Worm (Caenorhabditis elegans): ENCODE results near the gene myo-6.

myo-6 gene

ce11 chrIII:13434404-13434803 lies 24.8 kb downstream of the myo-6 start, which contains the start of gene F45G2.7:
Gene F45G2.7 (minus strand): TSS chrIII:13434504.
- TF ChIP-seq ahr-1 (tag; optimal IDR thresholded peaks at IDR 0.05) (no peak), Y22D7AL.16 (tag; optimal IDR thresholded peaks at IDR 0.05) (no peak), mec-3 (tag; optimal IDR thresholded peaks at IDR 0.05; ENCODE audit: borderline replicate concordance) (no peak), unc-42 (tag; optimal IDR thresholded peaks at IDR 0.05) (no peak), lim-6 (tag; optimal IDR thresholded peaks at IDR 0.05) (no peak), K02D7.2 (tag; optimal IDR thresholded peaks at IDR 0.05) (no peak)

- TF ChIP-seq tbx-7 (tag; optimal IDR thresholded peaks at IDR 0.05) (no peak), elt-2 (tag; optimal IDR thresholded peaks at IDR 0.05) (no peak), ceh-30 (tag; optimal IDR thresholded peaks at IDR 0.05) (no peak), ceh-45 (GFP tag; IDR thresholded peaks at IDR 0.05) (no peak), ceh-9 (tag; optimal IDR thresholded peaks at IDR 0.05) (no peak), nhr-232 (tag; optimal IDR thresholded peaks at IDR 0.05) (no peak), Y22D7AL.16 (tag; optimal IDR thresholded peaks at IDR 0.05) (no peak), gmeb-2 (tag; optimal IDR thresholded peaks at IDR 0.05) (no peak), ceh-22 (tag; optimal IDR thresholded peaks at IDR 0.05) (no peak)
Measured at ce11 chrIII:13435570-13435969, 26.0 kb downstream of the myo-6 start, which contains the start of gene F45G2.8. Gene F45G2.8 (minus strand): TSS chrIII:13435670.

ce11 chrIII:13436843-13437242 lies 27.2 kb downstream of the myo-6 start, which contains the start of gene F45G2.9:
Gene F45G2.9 (minus strand): TSS chrIII:13436943.
- TF ChIP-seq eyg-1 (tag; optimal IDR thresholded peaks at IDR 0.05): no peak
- no peak for TF ChIP-seq ceh-34 (tag; optimal IDR thresholded peaks at IDR 0.05)
- TF ChIP-seq ama-1 (optimal IDR thresholded peaks at IDR 0.05): no peak
- no peak for TF ChIP-seq K02D7.2 (tag; optimal IDR thresholded peaks at IDR 0.05)
- no peak for TF ChIP-seq ceh-24 (tag; optimal IDR thresholded peaks at IDR 0.05)
- no peak for TF ChIP-seq T23F11.4 (GFP tag; optimal IDR thresholded peaks at IDR 0.05)
- TF ChIP-seq pat-9 (tag; optimal IDR thresholded peaks at IDR 0.05): no peak
- TF ChIP-seq K09A11.1 (tag; optimal IDR thresholded peaks at IDR 0.05; ENCODE audit: insufficient read depth): no peak
- TF ChIP-seq zip-5 (tag; optimal IDR thresholded peaks at IDR 0.05): no peak
- no peak for TF ChIP-seq gmeb-2 (tag; optimal IDR thresholded peaks at IDR 0.05)
- no peak for TF ChIP-seq ceh-18 (tag; optimal IDR thresholded peaks at IDR 0.05)
- TF ChIP-seq ceh-45 (GFP tag; IDR thresholded peaks at IDR 0.05): no peak
- TF ChIP-seq sox-4 (tag; optimal IDR thresholded peaks at IDR 0.05): no peak
- no peak for TF ChIP-seq lin-11 (tag; optimal IDR thresholded peaks at IDR 0.05)
- no peak for TF ChIP-seq ceh-14 (tag; optimal IDR thresholded peaks at IDR 0.05)
- TF ChIP-seq mec-3 (tag; optimal IDR thresholded peaks at IDR 0.05; ENCODE audit: borderline replicate concordance): no peak
- no peak for TF ChIP-seq dve-1 (tag; optimal IDR thresholded peaks at IDR 0.05)
- TF ChIP-seq pros-1 (tag; optimal IDR thresholded peaks at IDR 0.05): no peak

ce11 chrIII:13439415-13439814 lies 29.8 kb downstream of the myo-6 start, which contains the start of gene ciao-2B:
Gene ciao-2B (minus strand): TSS chrIII:13439544.
- TF ChIP-seq fkh-10 (GFP tag; optimal IDR thresholded peaks at IDR 0.05): no peak
- no peak for TF ChIP-seq rnt-1 (tag; optimal IDR thresholded peaks at IDR 0.05)
- peak; percentile 5 for TF ChIP-seq tbx-7 (tag; optimal IDR thresholded peaks at IDR 0.05)
- TF ChIP-seq sox-4 (tag; optimal IDR thresholded peaks at IDR 0.05): no peak
- TF ChIP-seq ceh-31 (tag; optimal IDR thresholded peaks at IDR 0.05): peak; percentile 66
- TF ChIP-seq ceh-2 (tag; optimal IDR thresholded peaks at IDR 0.05): peak; percentile 25
- TF ChIP-seq ets-4 (tag; optimal IDR thresholded peaks at IDR 0.05): peak; percentile 62
- no peak for TF ChIP-seq ceh-22 (tag; optimal IDR thresholded peaks at IDR 0.05)
- no peak for TF ChIP-seq nhr-11 (tag; optimal IDR thresholded peaks at IDR 0.05)
- peak; percentile 70 for TF ChIP-seq C08G9.2 (tag; optimal IDR thresholded peaks at IDR 0.05)
- TF ChIP-seq gmeb-2 (tag; optimal IDR thresholded peaks at IDR 0.05): no peak
- TF ChIP-seq elt-2 (tag; optimal IDR thresholded peaks at IDR 0.05): no peak
- TF ChIP-seq hlh-8 (tag; optimal IDR thresholded peaks at IDR 0.05): peak; percentile 28
- TF ChIP-seq ceh-6 (GFP tag; optimal IDR thresholded peaks at IDR 0.05): no peak
- no peak for TF ChIP-seq T23F11.4 (GFP tag; optimal IDR thresholded peaks at IDR 0.05)
